Worm (Caenorhabditis elegans): ENCODE data around the gene hda-10.

hda-10 gene

DNA sequence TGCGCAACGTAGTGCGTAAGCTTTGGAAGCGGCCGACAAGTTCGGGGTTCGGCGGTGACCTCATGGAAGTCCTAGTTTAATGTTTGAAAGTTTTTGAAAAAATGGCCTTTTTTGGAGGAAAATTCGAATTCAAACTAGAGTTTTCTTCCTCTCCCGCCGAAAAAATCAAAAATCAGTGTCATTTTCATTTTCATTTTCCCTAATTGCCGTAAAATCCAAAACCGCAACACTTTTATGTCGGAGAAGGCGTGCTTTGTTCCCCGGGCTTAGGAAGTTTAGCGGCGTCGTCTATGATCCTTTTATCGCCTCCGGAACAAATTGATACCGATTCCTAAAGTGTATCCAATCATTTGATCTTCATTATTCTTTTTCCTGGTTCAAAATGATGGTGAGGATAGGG is 42.4 kb downstream of the hda-10 start, which contains the start of gene mltn-5:
Gene mltn-5, plus strand, starts transcription at position 301 of the 400 bp plus-strand sequence.
- no peak for TF ChIP-seq unc-130 (GFP tag; optimal IDR thresholded peaks at IDR 0.05)
- TF ChIP-seq snpc-3.4 (tag; optimal IDR thresholded peaks at IDR 0.05), result no peak
- TF ChIP-seq nhr-90 (tag; optimal IDR thresholded peaks at IDR 0.05), result no peak
- TF ChIP-seq bed-1 (GFP tag; IDR thresholded peaks at IDR 0.05), result no peak
- no peak for TF ChIP-seq lin-35 (GFP tag; optimal IDR thresholded peaks at IDR 0.05)
- no peak for TF ChIP-seq pha-4 (tag; optimal IDR thresholded peaks at IDR 0.05)

DNA sequence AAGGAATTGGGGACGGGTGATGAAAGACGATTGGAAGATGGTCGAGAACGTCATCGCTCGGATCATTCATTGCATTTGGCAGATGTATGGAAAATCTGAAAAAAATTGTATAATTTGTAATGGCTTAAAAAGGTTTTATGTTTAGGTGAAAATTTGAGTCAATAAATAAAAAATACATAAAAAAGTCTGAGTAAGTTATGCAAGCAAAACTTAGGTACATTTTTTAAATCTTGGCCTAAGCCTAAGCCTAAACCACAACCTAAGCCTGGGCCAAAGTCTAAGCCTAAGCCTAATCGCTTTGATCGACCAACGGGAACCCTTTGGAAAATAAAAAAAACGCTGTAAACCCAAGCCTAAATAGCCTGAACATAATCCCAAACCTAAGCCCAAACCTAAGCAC is 49.4 kb downstream of the hda-10 start, which contains the start of gene hot-3:
Gene hot-3, minus strand, starts transcription at position 101 of the 400 bp plus-strand sequence.
- TF ChIP-seq ztf-28 (GFP tag; IDR thresholded peaks at IDR 0.05), result no peak
- TF ChIP-seq ceh-91 (GFP tag; IDR thresholded peaks at IDR 0.05), result no peak
- TF ChIP-seq Y53F4B.3 (GFP tag; IDR thresholded peaks at IDR 0.05), result no peak
- no peak for TF ChIP-seq bed-1 (GFP tag; IDR thresholded peaks at IDR 0.05)
- TF ChIP-seq unc-62 (GFP tag; optimal IDR thresholded peaks at IDR 0.05), result no peak
- TF ChIP-seq madf-6 (GFP tag; IDR thresholded peaks at IDR 0.05), result no peak
- no peak for TF ChIP-seq ceh-79 (tag; optimal IDR thresholded peaks at IDR 0.05)
- TF ChIP-seq nhr-90 (tag; optimal IDR thresholded peaks at IDR 0.05), result no peak
- no peak for TF ChIP-seq hlh-12 (tag; optimal IDR thresholded peaks at IDR 0.05)
- TF ChIP-seq madf-10 (tag; optimal IDR thresholded peaks at IDR 0.05), result no peak
- TF ChIP-seq F23B12.7 (tag; optimal IDR thresholded peaks at IDR 0.05; ENCODE audit: insufficient read depth), result no peak
- TF ChIP-seq ceh-27 (GFP tag; optimal IDR thresholded peaks at IDR 0.05), result no peak

DNA sequence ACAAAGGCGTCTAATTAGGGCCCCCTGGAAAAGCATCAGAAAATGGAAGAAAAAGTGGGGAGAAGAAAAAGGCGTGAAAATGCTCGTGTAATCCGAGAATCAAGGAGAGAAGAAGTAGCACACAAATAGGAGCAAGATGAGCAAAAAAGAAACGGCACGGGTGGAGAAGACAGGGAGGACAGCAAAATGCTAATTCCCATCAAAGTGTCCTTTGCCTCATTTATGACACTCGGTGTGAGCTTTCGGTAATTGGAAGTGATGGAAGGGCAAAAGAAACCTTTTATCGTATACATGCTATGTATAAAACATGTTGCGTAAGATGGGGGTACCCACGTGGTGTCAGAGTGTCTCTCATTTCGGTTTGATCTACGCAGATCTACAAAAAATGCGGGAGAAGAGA is 51.0 kb downstream of the hda-10 start:
- no peak for TF ChIP-seq ztf-26 (tag; optimal IDR thresholded peaks at IDR 0.05)
- TF ChIP-seq lir-1 (GFP tag; conservative IDR thresholded peaks at IDR 0.05), result no peak
- TF ChIP-seq F23B12.7 (tag; optimal IDR thresholded peaks at IDR 0.05; ENCODE audit: insufficient read depth), result no peak
- no peak for TF ChIP-seq mel-28 (tag; optimal IDR thresholded peaks at IDR 0.05; ENCODE audit: borderline replicate concordance)
- no peak for TF ChIP-seq lsl-1 (GFP tag; optimal IDR thresholded peaks at IDR 0.05)
- no peak for TF ChIP-seq ceh-40 (GFP tag; IDR thresholded peaks at IDR 0.05)
- TF ChIP-seq hsf-1 (GFP tag; IDR thresholded peaks at IDR 0.05), result no peak
- no peak for TF ChIP-seq madf-6 (GFP tag; IDR thresholded peaks at IDR 0.05)
- no peak for TF ChIP-seq ceh-58 (GFP tag; IDR thresholded peaks at IDR 0.05)
- TF ChIP-seq F22D6.2 (tag; optimal IDR thresholded peaks at IDR 0.05), result no peak
- TF ChIP-seq xnd-1 (tag; optimal IDR thresholded peaks at IDR 0.05), result no peak

ce11 chrII:13935907-13936306 is 53.4 kb downstream of the hda-10 start:
- TF ChIP-seq nfya-2 (GFP tag; IDR thresholded peaks at IDR 0.05) (no peak), aptf-3 (GFP tag; IDR thresholded peaks at IDR 0.05) (no peak), ceh-58 (GFP tag; IDR thresholded peaks at IDR 0.05) (no peak), madf-6 (GFP tag; IDR thresholded peaks at IDR 0.05) (no peak), F39B2.1 (GFP tag; IDR thresholded peaks at IDR 0.05) (no peak), madf-3 (GFP tag; IDR thresholded peaks at IDR 0.05) (no peak), mcd-1 (GFP tag; IDR thresholded peaks at IDR 0.05) (no peak), Y67H2A.10 (GFP tag; conservative IDR thresholded peaks at IDR 0.05) (no peak), ztf-18 (tag; optimal IDR thresholded peaks at IDR 0.05) (no peak), rpc-1 (optimal IDR thresholded peaks at IDR 0.05) (no peak), rpc-1 (tag; optimal IDR thresholded peaks at IDR 0.05) (no peak), him-1 (tag; optimal IDR thresholded peaks at IDR 0.05) (no peak), F22D6.2 (tag; optimal IDR thresholded peaks at IDR 0.05) (no peak), egrh-3 (GFP tag; IDR thresholded peaks at IDR 0.05) (no peak)
